Fruit fly (Drosophila melanogaster) whole organism, adult: Measurements from ENCODE around the gene CG17329.

Experiments
- CG11617 ChIP-seq: fragments of 200-800 bp; sonication (Bioruptor generic); optimal IDR thresholded peaks from 2 replicates; lab custom pipeline; 2017; ENCODE audit warnings: mild to moderate bottlenecking, missing biosample characterization, missing genetic modification reagents, missing genetic modification characterization
- CG12768 ChIP-seq: fragments of 200-800 bp; sonication (Bioruptor generic); optimal IDR thresholded peaks from 2 replicates; lab custom pipeline; 2017; ENCODE audit warnings: missing biosample characterization, missing genetic modification characterization, mild to moderate bottlenecking, moderate library complexity, missing genetic modification reagents
- CG14711 ChIP-seq: fragments of 200-800 bp; sonication (Bioruptor generic); optimal IDR thresholded peaks from 2 replicates; lab custom pipeline; 2018; ENCODE audit warnings: missing biosample characterization, mild to moderate bottlenecking, missing genetic modification characterization, moderate library complexity
- CG1620 ChIP-seq: fragments of 200-800 bp; sonication (Bioruptor generic); optimal IDR thresholded peaks from 2 replicates; lab custom pipeline; 2016; ENCODE audit warnings: missing biosample characterization, missing genetic modification characterization
- CG33017 ChIP-seq: fragments of 200-800 bp; sonication (Bioruptor generic); optimal IDR thresholded peaks from 2 replicates; lab custom pipeline; 2018; ENCODE audit warnings: missing biosample characterization, mild to moderate bottlenecking, missing genetic modification characterization, moderate library complexity
- CG5204 ChIP-seq: fragments of 200-800 bp; sonication (Bioruptor generic); optimal IDR thresholded peaks from 2 replicates; lab custom pipeline; 2016; ENCODE audit warnings: missing biosample characterization, missing genetic modification characterization
- CG7045 ChIP-seq: fragments of 200-800 bp; sonication (Bioruptor generic); optimal IDR thresholded peaks from 2 replicates; lab custom pipeline; 2017; ENCODE audit warnings: missing biosample characterization, mild to moderate bottlenecking, missing genetic modification characterization
- CG7101 ChIP-seq: fragments of 200-800 bp; sonication (Bioruptor generic); optimal IDR thresholded peaks from 2 replicates; lab custom pipeline; 2018; ENCODE audit warnings: missing biosample characterization, mild to moderate bottlenecking, missing genetic modification characterization, moderate library complexity
- Clk ChIP-seq: fragments of 200-800 bp; sonication (Bioruptor generic); optimal IDR thresholded peaks from 2 replicates; lab custom pipeline; 2017; ENCODE audit warnings: missing biosample characterization, missing genetic modification characterization
- Crg-1 ChIP-seq: fragments of 200-800 bp; sonication (Bioruptor generic); optimal IDR thresholded peaks from 2 replicates; lab custom pipeline; 2016; ENCODE audit warnings: missing biosample characterization, missing genetic modification characterization
- Hr96 ChIP-seq: fragments of 200-800 bp; sonication (Bioruptor generic); optimal IDR thresholded peaks from 2 replicates; lab custom pipeline; 2016; ENCODE audit warnings: missing biosample characterization, missing genetic modification characterization
- Mnt ChIP-seq: fragments of 200-800 bp; sonication (Bioruptor generic); optimal IDR thresholded peaks from 2 replicates; lab custom pipeline; 2016; ENCODE audit warnings: missing biosample characterization, mild to moderate bottlenecking, missing genetic modification characterization
- bab1 ChIP-seq: fragments of 200-800 bp; sonication (Bioruptor generic); optimal IDR thresholded peaks from 3 replicates; lab custom pipeline; 2019; ENCODE audit warnings: missing biosample characterization, mild to moderate bottlenecking, missing genetic modification characterization, moderate library complexity
- cic ChIP-seq: fragments of 200-800 bp; sonication (Bioruptor generic); optimal IDR thresholded peaks from 2 replicates; lab custom pipeline; 2017; ENCODE audit warnings: missing biosample characterization, mild to moderate bottlenecking, missing genetic modification characterization, moderate library complexity
- cnc ChIP-seq, 2 experiments: fragments of >200 bp; optimal IDR thresholded peaks; 2 replicates each; lab custom pipeline; 2017
- kay ChIP-seq: fragments of 200-800 bp; sonication (Bioruptor generic); peaks from one replicate; lab custom pipeline; 2016; ENCODE audit warnings: missing biosample characterization, missing genetic modification characterization, borderline replicate concordance
- ovo ChIP-seq: fragments of 200-800 bp; sonication (Bioruptor generic); optimal IDR thresholded peaks from 2 replicates; lab custom pipeline; 2016; ENCODE audit warnings: missing biosample characterization, missing genetic modification characterization
- pad ChIP-seq: fragments of 200-800 bp; sonication (Bioruptor generic); optimal IDR thresholded peaks from 3 replicates; lab custom pipeline; 2017; ENCODE audit warnings: missing biosample characterization, missing genetic modification characterization, mild to moderate bottlenecking, moderate library complexity, missing genetic modification reagents
- tj ChIP-seq: fragments of 200-800 bp; sonication (Bioruptor generic); optimal IDR thresholded peaks from 3 replicates; lab custom pipeline; 2017; ENCODE audit warnings: missing biosample characterization, mild to moderate bottlenecking, missing genetic modification characterization, moderate library complexity
- toe ChIP-seq: fragments of 200-800 bp; sonication (Bioruptor generic); optimal IDR thresholded peaks from 2 replicates; lab custom pipeline; 2016; ENCODE audit warnings: missing biosample characterization, missing genetic modification characterization

Gene CG17329

dm6 chr2L:16284306-16285299, 6.5 kb upstream of the CG17329 start:
- peak; percentile 72 for TF ChIP-seq CG7045 (GFP tag; lab: Kevin White, UChicago)
- peak; percentile 97 for TF ChIP-seq kay (GFP tag; lab: Kevin White, UChicago)
- TF ChIP-seq Hr96, result peak; percentile 15
- peak; percentile 57 for TF ChIP-seq CG14711
- TF ChIP-seq toe, result no peak
- TF ChIP-seq bab1 (GFP tag; lab: Kevin White, UChicago), result peak; percentile 76
- TF ChIP-seq CG11617 (GFP tag; lab: Kevin White, UChicago), result peak; percentile 53
- peak; percentile 100 for TF ChIP-seq cic
- peak; percentile 70 for TF ChIP-seq CG7101 (tag; lab: Kevin White, UChicago)
- TF ChIP-seq CG1620 (GFP tag; lab: Kevin White, UChicago), result peak; percentile 22
- TF ChIP-seq pad (GFP tag; lab: Kevin White, UChicago), result peak; percentile 100
- TF ChIP-seq CG33017, result peak; percentile 79
- peak; percentile 25 for TF ChIP-seq ovo
- TF ChIP-seq tj (GFP tag; lab: Kevin White, UChicago), result peak; percentile 42
- peak; percentile 81 for TF ChIP-seq CG12768 (GFP tag; lab: Kevin White, UChicago)
- TF ChIP-seq cnc (optimal IDR thresholded peaks at IDR 0.05; lab: Kevin White, UChicago), result no peak
- TF ChIP-seq Crg-1 (GFP tag; lab: Kevin White, UChicago), result peak; percentile 54
- peak; percentile 94 for TF ChIP-seq Mnt
- TF ChIP-seq CG5204, result peak; percentile 77
- peak; percentile 62 for TF ChIP-seq Clk (GFP tag; lab: Kevin White, UChicago)

dm6 chr2L:16285692-16286359, 5.3 kb upstream of the CG17329 start:
- TF ChIP-seq cic, result no peak
- TF ChIP-seq bab1 (GFP tag; lab: Kevin White, UChicago), result peak; percentile 62
- TF ChIP-seq pad (GFP tag; lab: Kevin White, UChicago), result no peak
- no peak for TF ChIP-seq Hr96
- no peak for TF ChIP-seq cnc (optimal IDR thresholded peaks at IDR 0.05; lab: Kevin White, UChicago)
- TF ChIP-seq Mnt, result peak; percentile 21
- no peak for TF ChIP-seq tj (GFP tag; lab: Kevin White, UChicago)
- TF ChIP-seq Crg-1 (GFP tag; lab: Kevin White, UChicago), result no peak
- peak; percentile 45 for TF ChIP-seq CG5204
- peak; percentile 86 for TF ChIP-seq CG33017
- TF ChIP-seq CG1620 (GFP tag; lab: Kevin White, UChicago), result peak; percentile 30
- TF ChIP-seq Clk (GFP tag; lab: Kevin White, UChicago), result peak; percentile 54
- peak; percentile 83 for TF ChIP-seq CG7101 (tag; lab: Kevin White, UChicago)
- no peak for TF ChIP-seq ovo
- peak; percentile 90 for TF ChIP-seq kay (GFP tag; lab: Kevin White, UChicago)
- peak; percentile 35 for TF ChIP-seq CG7045 (GFP tag; lab: Kevin White, UChicago)
- peak; percentile 6 for TF ChIP-seq CG12768 (GFP tag; lab: Kevin White, UChicago)
- peak; percentile 22 for TF ChIP-seq toe
- peak; percentile 86 for TF ChIP-seq CG14711
- no peak for TF ChIP-seq CG11617 (GFP tag; lab: Kevin White, UChicago)

dm6 chr2L:16286360-16287005, 4.6 kb upstream of the CG17329 start:
- TF ChIP-seq bab1 (GFP tag; lab: Kevin White, UChicago), result peak; percentile 66
- TF ChIP-seq CG5204, result peak; percentile 52
- no peak for TF ChIP-seq CG1620 (GFP tag; lab: Kevin White, UChicago)
- peak; percentile 64 for TF ChIP-seq CG14711
- TF ChIP-seq Hr96, result no peak
- peak; percentile 81 for TF ChIP-seq CG12768 (GFP tag; lab: Kevin White, UChicago)
- TF ChIP-seq CG33017, result peak; percentile 68
- peak; percentile 77 for TF ChIP-seq CG11617 (GFP tag; lab: Kevin White, UChicago)
- peak; percentile 11 for TF ChIP-seq Crg-1 (GFP tag; lab: Kevin White, UChicago)
- peak; percentile 75 for TF ChIP-seq CG7101 (tag; lab: Kevin White, UChicago)
- TF ChIP-seq pad (GFP tag; lab: Kevin White, UChicago), result peak; percentile 84
- TF ChIP-seq ovo, result peak; percentile 51
- TF ChIP-seq kay (GFP tag; lab: Kevin White, UChicago), result peak; percentile 24
- peak; percentile 57 for TF ChIP-seq CG7045 (GFP tag; lab: Kevin White, UChicago)
- peak; percentile 87 for TF ChIP-seq cic
- no peak for TF ChIP-seq cnc (optimal IDR thresholded peaks at IDR 0.05; lab: Kevin White, UChicago)
- TF ChIP-seq Mnt, result peak; percentile 29
- TF ChIP-seq tj (GFP tag; lab: Kevin White, UChicago), result peak; percentile 23
- no peak for TF ChIP-seq toe

dm6 chr2L:16287006-16287601, 4.0 kb upstream of the CG17329 start:
- TF ChIP-seq Hr96 (no peak), tj (GFP tag; lab: Kevin White, UChicago) (no peak)
